Worm (Caenorhabditis elegans) whole organism, young adult: ENCODE data around the gene F59F5.4.

ENCODE experiments used
- B0261.1 ChIP-seq: sonication (generic microtip); optimal IDR thresholded peaks from 2 replicates; lab custom pipeline; 2016; ENCODE audit warnings: mild to moderate bottlenecking, missing genetic modification characterization, moderate library complexity, missing compliant biosample characterization
- C06A6.2 ChIP-seq: fragments of 200-800 bp; sonication (Bioruptor generic); conservative IDR thresholded peaks from 2 replicates; pipeline ENCODE4 v1.3.6; 2022; ENCODE audit warnings: missing genetic modification characterization, missing compliant biosample characterization
- C17E4.6 ChIP-seq: fragments of 200-800 bp; sonication (Bioruptor generic); IDR thresholded peaks from 2 replicates; pipeline ENCODE4 v1.3.6; 2022; ENCODE audit warnings: missing genetic modification reagents, missing genetic modification characterization, missing compliant biosample characterization
- D2030.7 ChIP-seq: fragments of 200-800 bp; sonication (Bioruptor generic); IDR thresholded peaks from 2 replicates; pipeline ENCODE4 v1.3.6; 2022; ENCODE audit warnings: missing genetic modification reagents, missing genetic modification characterization, missing compliant biosample characterization
- F37B4.10 ChIP-seq: fragments of 200-800 bp; sonication (Bioruptor generic); IDR thresholded peaks from 2 replicates; pipeline ENCODE4 v1.3.6; 2022; ENCODE audit warnings: missing genetic modification characterization, missing compliant biosample characterization
- F49E8.2 ChIP-seq: sonication (generic microtip); optimal IDR thresholded peaks from 3 replicates; lab custom pipeline; 2017; ENCODE audit warnings: missing genetic modification characterization, mild to moderate bottlenecking, missing compliant biosample characterization, antibody characterized with exemption, moderate library complexity; ENCODE audit not compliant: insufficient read depth
- K12H6.12 ChIP-seq: fragments of 200-800 bp; sonication (Bioruptor generic); optimal IDR thresholded peaks from 2 replicates; lab custom pipeline; 2018; ENCODE audit warnings: mild to moderate bottlenecking, missing genetic modification characterization, missing compliant biosample characterization
- Y53F4B.3 ChIP-seq: fragments of 200-800 bp; sonication (Bioruptor generic); IDR thresholded peaks from 2 replicates; pipeline ENCODE4 v1.3.6; 2022; ENCODE audit warnings: missing genetic modification reagents, missing genetic modification characterization, missing compliant biosample characterization
- Y67H2A.10 ChIP-seq: fragments of 200-800 bp; sonication (Bioruptor generic); conservative IDR thresholded peaks from 2 replicates; pipeline ENCODE4 v1.3.6; 2022; ENCODE audit warnings: missing genetic modification reagents, missing genetic modification characterization, missing compliant biosample characterization
- ZK185.1 ChIP-seq: sonication (generic microtip); optimal IDR thresholded peaks from 2 replicates; lab custom pipeline; 2016; ENCODE audit warnings: mild to moderate bottlenecking, missing genetic modification characterization, missing compliant biosample characterization; ENCODE audit not compliant: poor library complexity, severe bottlenecking
- akir-1 ChIP-seq: fragments of 200-800 bp; sonication (Bioruptor generic); optimal IDR thresholded peaks from 2 replicates; lab custom pipeline; 2018; ENCODE audit warnings: mild to moderate bottlenecking, missing genetic modification characterization, moderate library complexity, missing compliant biosample characterization
- athp-1 ChIP-seq: sonication (generic microtip); optimal IDR thresholded peaks from 2 replicates; lab custom pipeline; 2017; ENCODE audit warnings: mild to moderate bottlenecking, missing genetic modification characterization, missing compliant biosample characterization
- ceh-58 ChIP-seq: fragments of 200-800 bp; sonication (Bioruptor generic); IDR thresholded peaks from 2 replicates; pipeline ENCODE4 v1.3.6; 2022; ENCODE audit warnings: missing genetic modification characterization, missing compliant biosample characterization
- ceh-91 ChIP-seq: fragments of 200-800 bp; sonication (Bioruptor generic); IDR thresholded peaks from 2 replicates; pipeline ENCODE4 v1.3.6; 2022; ENCODE audit warnings: missing genetic modification reagents, missing genetic modification characterization, missing compliant biosample characterization
- dpl-1 ChIP-seq: fragments of 150-350 bp; optimal IDR thresholded peaks from 2 replicates; lab custom pipeline; 2014; ENCODE audit warnings: missing biosample characterization, missing genetic modification reagents, missing genetic modification characterization
- efl-1 ChIP-seq: fragments of 150-350 bp; optimal IDR thresholded peaks from 2 replicates; lab custom pipeline; 2014; ENCODE audit warnings: missing biosample characterization, missing genetic modification reagents, missing genetic modification characterization
- egl-18 ChIP-seq: fragments of 200-800 bp; sonication (Bioruptor generic); IDR thresholded peaks from 2 replicates; pipeline ENCODE4 v1.3.6; 2022; ENCODE audit warnings: missing genetic modification reagents, missing genetic modification characterization, missing compliant biosample characterization
- egrh-3 ChIP-seq: fragments of 200-800 bp; sonication (Bioruptor generic); IDR thresholded peaks from 2 replicates; pipeline ENCODE4 v1.3.6; 2022; ENCODE audit warnings: missing genetic modification reagents, missing genetic modification characterization, missing compliant biosample characterization
- ekl-4 ChIP-seq: fragments of 200-800 bp; sonication (Bioruptor generic); IDR thresholded peaks from 2 replicates; pipeline ENCODE4 v1.3.6; 2022; ENCODE audit warnings: missing genetic modification reagents, missing genetic modification characterization, missing compliant biosample characterization
- him-1 ChIP-seq: sonication (generic microtip); optimal IDR thresholded peaks from 2 replicates; lab custom pipeline; 2016; ENCODE audit warnings: missing genotype, missing genetic modification reagents, missing genetic modification characterization, missing compliant biosample characterization
- hlh-12 ChIP-seq: sonication (generic microtip); optimal IDR thresholded peaks from 2 replicates; lab custom pipeline; 2016; ENCODE audit warnings: missing genetic modification characterization, missing compliant biosample characterization
- hmg-20 ChIP-seq: fragments of 200-800 bp; sonication (Bioruptor generic); IDR thresholded peaks from 2 replicates; pipeline ENCODE4 v1.3.6; 2022; ENCODE audit warnings: missing genetic modification reagents, missing genetic modification characterization, missing compliant biosample characterization
- hsf-1 ChIP-seq: fragments of 200-800 bp; sonication (Bioruptor generic); IDR thresholded peaks from 2 replicates; pipeline ENCODE4 v1.3.6; 2022; ENCODE audit warnings: missing genetic modification reagents, missing genetic modification characterization, missing compliant biosample characterization
- lag-1 ChIP-seq: fragments of 200-800 bp; sonication (Bioruptor generic); IDR thresholded peaks from 2 replicates; pipeline ENCODE4 v1.3.6; 2022; ENCODE audit warnings: missing genetic modification reagents, missing genetic modification characterization, missing compliant biosample characterization
- lin-54 ChIP-seq: fragments of 200-800 bp; sonication (Bioruptor generic); optimal IDR thresholded peaks from 2 replicates; lab custom pipeline; 2018; ENCODE audit warnings: mild to moderate bottlenecking, missing genetic modification characterization, missing compliant biosample characterization
- madf-10 ChIP-seq: sonication (generic microtip); optimal IDR thresholded peaks from 2 replicates; lab custom pipeline; 2016; ENCODE audit warnings: mild to moderate bottlenecking, missing genetic modification characterization, missing compliant biosample characterization
- mcd-1 ChIP-seq: fragments of 200-800 bp; sonication (Bioruptor generic); IDR thresholded peaks from 2 replicates; pipeline ENCODE4 v1.3.6; 2022; ENCODE audit warnings: missing genetic modification reagents, missing genetic modification characterization, missing compliant biosample characterization
- mxl-1 ChIP-seq: sonication (generic microtip); optimal IDR thresholded peaks from 2 replicates; lab custom pipeline; 2016; ENCODE audit warnings: missing genetic modification characterization, missing compliant biosample characterization
- nfya-2 ChIP-seq: fragments of 200-800 bp; sonication (Bioruptor generic); IDR thresholded peaks from 2 replicates; pipeline ENCODE4 v1.3.6; 2022; ENCODE audit warnings: missing genetic modification reagents, missing genetic modification characterization, missing compliant biosample characterization
- nfyb-1 ChIP-seq: fragments of 200-800 bp; sonication (Bioruptor generic); IDR thresholded peaks from 2 replicates; pipeline ENCODE4 v1.3.6; 2022; ENCODE audit warnings: missing genetic modification reagents, missing genetic modification characterization, missing compliant biosample characterization
- nhr-179 ChIP-seq: sonication (generic microtip); optimal IDR thresholded peaks from 2 replicates; lab custom pipeline; 2016; ENCODE audit warnings: mild to moderate bottlenecking, missing genetic modification characterization, missing compliant biosample characterization
- sea-2 ChIP-seq: fragments of 200-800 bp; sonication (Bioruptor generic); IDR thresholded peaks from 2 replicates; pipeline ENCODE4 v1.3.6; 2022; ENCODE audit warnings: missing genetic modification characterization, missing compliant biosample characterization
- snpc-1.1 ChIP-seq: sonication (generic microtip); optimal IDR thresholded peaks from 2 replicates; lab custom pipeline; 2017; ENCODE audit warnings: missing genetic modification characterization, mild to moderate bottlenecking, missing compliant biosample characterization, antibody characterized with exemption, moderate library complexity, missing genotype, missing genetic modification reagents; ENCODE audit not compliant: insufficient read depth
- snpc-1.3 ChIP-seq: sonication (generic microtip); optimal IDR thresholded peaks from 2 replicates; lab custom pipeline; 2017; ENCODE audit warnings: missing genetic modification characterization, mild to moderate bottlenecking, missing compliant biosample characterization, antibody characterized with exemption, moderate library complexity, missing genotype, missing genetic modification reagents; ENCODE audit not compliant: insufficient read depth
- sptf-2 ChIP-seq: fragments of 200-800 bp; sonication (Bioruptor generic); optimal IDR thresholded peaks from 2 replicates; lab custom pipeline; 2018; ENCODE audit warnings: mild to moderate bottlenecking, missing genetic modification characterization, missing compliant biosample characterization
- tbp1 ChIP-seq: fragments of 200-800 bp; sonication (Bioruptor generic); optimal IDR thresholded peaks from 2 replicates; lab custom pipeline; 2018; ENCODE audit warnings: mild to moderate bottlenecking, missing genetic modification characterization, missing compliant biosample characterization
- tbx-9 ChIP-seq: sonication (generic microtip); optimal IDR thresholded peaks from 2 replicates; lab custom pipeline; 2016; ENCODE audit warnings: borderline replicate concordance, missing genetic modification characterization, inconsistent platforms, missing compliant biosample characterization
- tlf-1 ChIP-seq: fragments of 200-800 bp; sonication (Bioruptor generic); optimal IDR thresholded peaks from 2 replicates; lab custom pipeline; 2018; ENCODE audit warnings: mild to moderate bottlenecking, missing genetic modification characterization, missing compliant biosample characterization
- zfh-2 ChIP-seq: fragments of 200-800 bp; sonication (Bioruptor generic); conservative IDR thresholded peaks from 2 replicates; pipeline ENCODE4 v1.3.6; 2022; ENCODE audit warnings: missing genetic modification reagents, missing genetic modification characterization, missing compliant biosample characterization
- ztf-18 ChIP-seq: sonication (generic microtip); optimal IDR thresholded peaks from 2 replicates; lab custom pipeline; 2016; ENCODE audit warnings: missing genotype, mild to moderate bottlenecking, missing genetic modification characterization, missing compliant biosample characterization
- ztf-3 ChIP-seq: fragments of 200-800 bp; sonication (Bioruptor generic); optimal IDR thresholded peaks from 2 replicates; lab custom pipeline; 2018; ENCODE audit warnings: mild to moderate bottlenecking, missing genetic modification characterization, missing compliant biosample characterization

F59F5.4 gene

ce11 chrX:10505193-10505592, 37.6 kb upstream of the F59F5.4 start:
- TF ChIP-seq mcd-1 (GFP tag; lab: Robert Waterston, UW) (no peak), hmg-20 (GFP tag; lab: Robert Waterston, UW) (no peak), B0261.1 (tag; lab: Kevin White, UChicago) (no peak), him-1 (tag; lab: Kevin White, UChicago) (no peak), egl-18 (GFP tag; lab: Robert Waterston, UW) (no peak), lin-54 (GFP tag; lab: Kevin White, UChicago) (no peak), K12H6.12 (tag; lab: Kevin White, UChicago) (no peak), ekl-4 (no peak), zfh-2 (GFP tag; lab: Robert Waterston, UW) (no peak), snpc-1.3 (tag; lab: Kevin White, UChicago) (no peak), Y53F4B.3 (no peak)
- TF ChIP-seq, all 124 proteins: peak for 0

ce11 chrX:10507971-10508370, 34.8 kb upstream of the F59F5.4 start:
- no peak for TF ChIP-seq mxl-1 (tag; lab: Kevin White, UChicago)
- no peak for TF ChIP-seq hsf-1
- no peak for TF ChIP-seq ceh-58 (GFP tag; lab: Robert Waterston, UW)
- no peak for TF ChIP-seq akir-1
- TF ChIP-seq tbp1 (GFP tag; lab: Kevin White, UChicago), result no peak
- no peak for TF ChIP-seq ztf-18 (tag; lab: Kevin White, UChicago)
- TF ChIP-seq F37B4.10 (GFP tag; lab: Robert Waterston, UW), result no peak
- no peak for TF ChIP-seq mcd-1 (GFP tag; lab: Robert Waterston, UW)
- no peak for TF ChIP-seq ZK185.1 (tag; lab: Kevin White, UChicago)
- TF ChIP-seq nfya-2 (GFP tag; lab: Robert Waterston, UW), result no peak
- no peak for TF ChIP-seq dpl-1 (GFP tag; lab: Kevin White, UChicago)
- TF ChIP-seq nfyb-1 (GFP tag; lab: Robert Waterston, UW), result no peak
- no peak for TF ChIP-seq ekl-4
- no peak for TF ChIP-seq C17E4.6
- no peak for TF ChIP-seq hlh-12 (tag; lab: Kevin White, UChicago)
- TF ChIP-seq ceh-91 (GFP tag; lab: Robert Waterston, UW), result no peak
- no peak for TF ChIP-seq lag-1 (GFP tag; lab: Robert Waterston, UW)
- TF ChIP-seq F49E8.2 (tag; lab: Kevin White, UChicago), result no peak
- no peak for TF ChIP-seq egrh-3 (GFP tag; lab: Robert Waterston, UW)
- TF ChIP-seq athp-1 (tag; lab: Kevin White, UChicago), result no peak

ce11 chrX:10514056-10514455, 28.7 kb upstream of the F59F5.4 start:
- TF ChIP-seq F49E8.2 (tag; lab: Kevin White, UChicago) (no peak), sptf-2 (GFP tag; lab: Kevin White, UChicago) (no peak), snpc-1.1 (tag; lab: Kevin White, UChicago) (no peak), tlf-1 (GFP tag; lab: Kevin White, UChicago) (no peak), efl-1 (GFP tag; lab: Kevin White, UChicago) (no peak), tbp1 (GFP tag; lab: Kevin White, UChicago) (no peak), sea-2 (GFP tag; lab: Robert Waterston, UW) (no peak), Y67H2A.10 (GFP tag; lab: Robert Waterston, UW) (no peak), madf-10 (tag; lab: Kevin White, UChicago) (no peak), ztf-3 (GFP tag; lab: Kevin White, UChicago) (no peak), D2030.7 (GFP tag; lab: Robert Waterston, UW) (no peak), C06A6.2 (GFP tag; lab: Robert Waterston, UW) (no peak), dpl-1 (GFP tag; lab: Kevin White, UChicago) (no peak), nhr-179 (tag; lab: Kevin White, UChicago) (no peak), tbx-9 (tag; lab: Kevin White, UChicago) (no peak)
